Fruit fly (Drosophila melanogaster) whole organism, wandering third instar larva: ENCODE results near the gene Sap130.

Experiments
- CG32264 ChIP-seq: fragments of 200-800 bp; sonication (Bioruptor generic); optimal IDR thresholded peaks from 2 replicates; lab custom pipeline; 2016; ENCODE audit warnings: missing biosample characterization, missing genetic modification characterization
- CG9705 ChIP-seq: fragments of 200-800 bp; sonication (Bioruptor generic); optimal IDR thresholded peaks from 2 replicates; lab custom pipeline; 2018; ENCODE audit warnings: missing biosample characterization, mild to moderate bottlenecking, missing genetic modification characterization
- CrebA ChIP-seq: fragments of 200-800 bp; sonication (Bioruptor generic); optimal IDR thresholded peaks from 2 replicates; lab custom pipeline; 2016; ENCODE audit warnings: missing biosample characterization, mild to moderate bottlenecking, missing genetic modification characterization, borderline replicate concordance
- Dfd ChIP-seq: fragments of >200 bp; optimal IDR thresholded peaks from 2 replicates; lab custom pipeline; 2017; ENCODE audit warnings: missing biosample characterization, missing genetic modification characterization
- Dif ChIP-seq: fragments of 200-275, 200-300 bp; sonication (Bioruptor generic); optimal IDR thresholded peaks from 2 replicates; lab custom pipeline; 2018; ENCODE audit warnings: missing biosample characterization, missing genetic modification characterization; ENCODE audit not compliant: partially characterized antibody
- GATAd ChIP-seq: sonication (Bioruptor generic); optimal IDR thresholded peaks from 2 replicates; lab custom pipeline; 2016; ENCODE audit warnings: missing biosample characterization, missing genetic modification characterization
- HLH106 ChIP-seq: fragments of 200-800 bp; optimal IDR thresholded peaks from 3 replicates; lab custom pipeline; 2019; ENCODE audit warnings: missing biosample characterization, mild to moderate bottlenecking, missing genetic modification characterization, moderate library complexity
- Hnf4 ChIP-seq: fragments of 200-800 bp; sonication (Bioruptor generic); optimal IDR thresholded peaks from 2 replicates; lab custom pipeline; 2016; ENCODE audit warnings: missing biosample characterization, mild to moderate bottlenecking, missing genetic modification characterization
- Hr83 ChIP-seq: fragments of 200-300 bp; sonication (Bioruptor generic); optimal IDR thresholded peaks from 2 replicates; lab custom pipeline; 2016; ENCODE audit warnings: missing biosample characterization, mild to moderate bottlenecking, missing genetic modification characterization, moderate library complexity; ENCODE audit not compliant: poor library complexity, severe bottlenecking
- Jra ChIP-seq: sonication (Bioruptor generic); optimal IDR thresholded peaks from 2 replicates; lab custom pipeline; 2016; ENCODE audit warnings: missing biosample characterization, missing genetic modification characterization
- Mio ChIP-seq: sonication (Bioruptor generic); optimal IDR thresholded peaks from 2 replicates; lab custom pipeline; 2016; ENCODE audit warnings: missing biosample characterization, missing genetic modification characterization
- OdsH ChIP-seq: fragments of 200-800 bp; sonication (Bioruptor generic); optimal IDR thresholded peaks from 2 replicates; lab custom pipeline; 2016; ENCODE audit warnings: missing biosample characterization, mild to moderate bottlenecking, missing genetic modification characterization
- Rel ChIP-seq, 2 experiments: fragments of 200-800 bp; sonication (Bioruptor generic) in 1 of 2; optimal IDR thresholded peaks; 2 replicates in 1 of 2; 3 replicates in 1 of 2; lab custom pipeline; 2016 to 2019; ENCODE audit warnings: mild to moderate bottlenecking in 2 of 2, missing biosample characterization in 2 of 2, missing genetic modification characterization in 2 of 2, moderate library complexity in 1 of 2
- Sp1 ChIP-seq: fragments of 200-800 bp; sonication (Bioruptor generic); optimal IDR thresholded peaks from 3 replicates; lab custom pipeline; 2019; ENCODE audit warnings: missing biosample characterization, mild to moderate bottlenecking, missing genetic modification characterization, moderate library complexity
- Vsx2 ChIP-seq: fragments of 200-300, 225-300 bp; sonication (Bioruptor generic); optimal IDR thresholded peaks from 2 replicates; lab custom pipeline; 2018; ENCODE audit warnings: missing biosample characterization, missing genetic modification characterization; ENCODE audit not compliant: partially characterized antibody
- br ChIP-seq: fragments of 200-800 bp; sonication (Bioruptor generic); optimal IDR thresholded peaks from 2 replicates; lab custom pipeline; 2016; ENCODE audit warnings: missing biosample characterization, missing genetic modification characterization
- brk ChIP-seq: fragments of 200-800 bp; sonication (Bioruptor generic); optimal IDR thresholded peaks from 2 replicates; lab custom pipeline; 2016; ENCODE audit warnings: missing biosample characterization, mild to moderate bottlenecking, missing genetic modification characterization
- dl ChIP-seq, 2 experiments: fragments of 175-275, 200-275 bp in 1 of 2; fragments of 200-275 bp in 1 of 2; sonication (Bioruptor generic); optimal IDR thresholded peaks; lab custom pipeline; 2018; ENCODE audit warnings: mild to moderate bottlenecking in 2 of 2, missing biosample characterization in 2 of 2, missing genetic modification characterization in 2 of 2, moderate library complexity in 2 of 2; ENCODE audit not compliant: partially characterized antibody in 2 of 2, insufficient read depth in 1 of 2
- dmrt93B ChIP-seq: fragments of 200-800 bp; sonication (Bioruptor generic); optimal IDR thresholded peaks from 2 replicates; lab custom pipeline; 2018; ENCODE audit warnings: missing biosample characterization, mild to moderate bottlenecking, missing genetic modification characterization
- ey ChIP-seq: fragments of 200-800 bp; sonication (Bioruptor generic); optimal IDR thresholded peaks from 2 replicates; lab custom pipeline; 2016; ENCODE audit warnings: missing biosample characterization, missing genetic modification characterization
- foxo ChIP-seq, 2 experiments: fragments of 200-800 bp; sonication (Bioruptor generic); optimal IDR thresholded peaks; 2 replicates in 1 of 2; 3 replicates in 1 of 2; lab custom pipeline; 2016 to 2017; ENCODE audit warnings: missing biosample characterization in 2 of 2, missing genetic modification characterization in 2 of 2
- fru ChIP-seq: fragments of 200-800 bp; sonication (Bioruptor generic); optimal IDR thresholded peaks from 3 replicates; lab custom pipeline; 2016; ENCODE audit warnings: missing biosample characterization, mild to moderate bottlenecking, missing genetic modification characterization
- h ChIP-seq: fragments of 200-800 bp; sonication (Bioruptor generic); optimal IDR thresholded peaks from 3 replicates; lab custom pipeline; 2016; ENCODE audit warnings: missing biosample characterization, mild to moderate bottlenecking, missing genetic modification characterization
- jim ChIP-seq: fragments of 175-275, 200-325 bp; sonication (Bioruptor generic); optimal IDR thresholded peaks from 2 replicates; lab custom pipeline; 2016; ENCODE audit warnings: missing biosample characterization, mild to moderate bottlenecking, missing genetic modification characterization
- lola ChIP-seq: fragments of >200 bp; optimal IDR thresholded peaks from 2 replicates; lab custom pipeline; 2017; ENCODE audit warnings: missing biosample characterization, missing genetic modification characterization
- pan ChIP-seq: fragments of >200 bp; optimal IDR thresholded peaks from 2 replicates; lab custom pipeline; 2017
- psq ChIP-seq: fragments of 200-800 bp; sonication (Bioruptor generic); optimal IDR thresholded peaks from 3 replicates; lab custom pipeline; 2017; ENCODE audit warnings: missing biosample characterization, mild to moderate bottlenecking, missing genetic modification characterization, moderate library complexity
- rgr ChIP-seq: fragments of 200-800 bp; sonication (Bioruptor generic); optimal IDR thresholded peaks from 3 replicates; lab custom pipeline; 2016; ENCODE audit warnings: missing biosample characterization, mild to moderate bottlenecking, missing genetic modification characterization
- sage ChIP-seq: fragments of 200-800 bp; sonication (Bioruptor generic); optimal IDR thresholded peaks from 2 replicates; lab custom pipeline; 2016; ENCODE audit warnings: missing biosample characterization, mild to moderate bottlenecking, missing genetic modification characterization
- tai ChIP-seq: sonication (Bioruptor generic); optimal IDR thresholded peaks from 2 replicates; lab custom pipeline; 2016; ENCODE audit warnings: missing biosample characterization, missing genetic modification characterization
- usp ChIP-seq: fragments of >200 bp; optimal IDR thresholded peaks from 2 replicates; lab custom pipeline; 2017; ENCODE audit warnings: missing biosample characterization, missing genetic modification characterization
- woc ChIP-seq: sonication (Bioruptor generic); optimal IDR thresholded peaks from 2 replicates; lab custom pipeline; 2016; ENCODE audit warnings: missing biosample characterization, mild to moderate bottlenecking, missing genetic modification characterization

Gene Sap130

DNA sequence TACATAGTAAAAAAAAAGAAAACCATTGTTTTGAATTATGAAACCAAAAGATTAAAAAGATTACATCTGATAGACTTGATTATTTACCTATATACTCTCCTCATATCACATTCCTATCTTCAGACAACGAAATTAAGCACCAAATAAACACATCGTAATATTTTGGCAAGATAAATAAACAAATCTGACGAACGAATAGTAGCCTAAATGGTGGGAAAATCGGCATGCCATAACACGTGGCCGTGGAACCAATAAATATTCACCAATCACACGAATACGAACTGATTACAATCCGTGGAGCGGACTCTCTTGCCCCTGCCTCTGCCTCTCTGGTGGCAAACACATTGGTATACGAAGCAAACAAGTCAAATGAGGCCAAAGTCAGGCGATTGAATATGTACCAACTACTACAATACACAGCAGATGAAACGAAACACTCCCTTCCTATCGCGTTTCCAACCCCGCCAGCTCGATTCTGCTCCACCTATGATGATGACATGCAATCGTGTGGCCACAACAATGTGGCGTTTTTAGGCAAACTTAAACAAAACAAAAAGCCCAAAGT, 9.5 kb upstream of the Sap130 start:
- no peak for TF ChIP-seq h

- no peak for TF ChIP-seq dl (GFP tag; optimal IDR thresholded peaks at IDR 0.05; lab: Kevin White, UChicago; ENCODE audit: insufficient read depth in 1 of 2, partially characterized antibody in 2 of 2)
- peak; percentile 8 for TF ChIP-seq br (GFP tag; lab: Kevin White, UChicago)
- no peak for TF ChIP-seq Hr83 (GFP tag; lab: Kevin White, UChicago)
- TF ChIP-seq h = peak; percentile 16
- TF ChIP-seq Mio (GFP tag; lab: Kevin White, UChicago) = no peak
- no peak for TF ChIP-seq CG9705 (GFP tag; lab: Kevin White, UChicago)
- TF ChIP-seq Dif (GFP tag; lab: Kevin White, UChicago) = no peak
- peak; percentile 54 for TF ChIP-seq fru (GFP tag; lab: Kevin White, UChicago)
- TF ChIP-seq psq (GFP tag; lab: Kevin White, UChicago) = peak; percentile 20
- TF ChIP-seq Sp1 = peak; percentile 3
- TF ChIP-seq CrebA (GFP tag; lab: Kevin White, UChicago) = no peak
Measured at dm6 chr3L:12798795-12799311, 6.8 kb upstream of the Sap130 start.

DNA sequence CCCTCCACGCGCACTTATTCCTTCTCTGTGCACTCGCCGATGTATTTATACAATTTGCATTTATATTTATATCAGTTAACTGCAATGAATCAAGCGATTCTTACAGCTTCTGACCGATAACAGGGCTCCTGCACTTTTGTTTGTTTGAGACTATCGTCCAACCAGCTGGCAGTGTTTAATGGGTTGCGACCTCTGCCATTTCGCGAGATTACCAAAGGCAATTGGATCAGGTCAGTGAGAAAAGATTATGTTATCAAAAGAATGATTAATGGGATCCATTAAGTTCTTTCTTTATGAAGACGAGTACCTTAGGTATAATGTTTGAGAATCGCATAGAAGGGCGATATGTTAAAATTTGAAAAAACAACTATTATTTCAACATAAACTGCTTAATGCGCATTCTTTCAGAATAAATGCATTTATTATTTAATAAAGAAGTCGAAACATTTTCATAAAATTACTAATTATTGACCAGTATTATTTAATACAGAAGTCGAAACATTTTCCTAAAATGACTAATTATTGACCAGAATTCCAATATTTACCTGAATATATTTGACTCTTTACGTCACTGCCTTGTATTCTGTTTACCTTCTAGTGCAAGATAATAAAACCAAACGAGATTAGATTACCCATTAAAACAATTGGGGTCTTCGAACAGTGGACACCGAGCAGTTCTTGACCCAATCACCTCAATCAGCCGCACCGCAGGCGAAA, 6.1 kb upstream of the Sap130 start:
- TF ChIP-seq sage (GFP tag; lab: Kevin White, UChicago) (no peak), dl (GFP tag; optimal IDR thresholded peaks at IDR 0.05; lab: Kevin White, UChicago; ENCODE audit: insufficient read depth in 1 of 2, partially characterized antibody in 2 of 2) (no peak), Dfd (GFP tag; lab: Kevin White, UChicago) (no peak), Rel (GFP tag; optimal IDR thresholded peaks at IDR 0.05; lab: Kevin White, UChicago) (no peak), Rel (tag; optimal IDR thresholded peaks at IDR 0.05; lab: Kevin White, UChicago) (no peak), CrebA (GFP tag; lab: Kevin White, UChicago) (no peak), tai (GFP tag; lab: Kevin White, UChicago) (no peak), woc (GFP tag; lab: Kevin White, UChicago) (no peak), CG9705 (GFP tag; lab: Kevin White, UChicago) (no peak), lola (GFP tag; lab: Kevin White, UChicago) (no peak), CG32264 (GFP tag; lab: Kevin White, UChicago) (no peak), brk (GFP tag; lab: Kevin White, UChicago) (no peak), jim (GFP tag; lab: Kevin White, UChicago) (no peak), dmrt93B (GFP tag; lab: Kevin White, UChicago) (no peak), usp (GFP tag; lab: Kevin White, UChicago) (no peak)

dm6 chr3L:12800167-12800566, 5.5 kb upstream of the Sap130 start:
- TF ChIP-seq Vsx2 (GFP tag; lab: Kevin White, UChicago) = peak; percentile 60
- TF ChIP-seq Hnf4 (GFP tag; lab: Kevin White, UChicago) = no peak
- TF ChIP-seq pan (lab: Kevin White, UChicago) = no peak
- TF ChIP-seq, all 38 proteins: peak for 1

- no peak for TF ChIP-seq GATAd (GFP tag; lab: Kevin White, UChicago)
- no peak for TF ChIP-seq Rel (GFP tag; optimal IDR thresholded peaks at IDR 0.05; lab: Kevin White, UChicago)
- peak; percentile 37 for TF ChIP-seq Rel (tag; optimal IDR thresholded peaks at IDR 0.05; lab: Kevin White, UChicago)
- TF ChIP-seq Sp1 = peak; percentile 2
- no peak for TF ChIP-seq lola (GFP tag; lab: Kevin White, UChicago)
- TF ChIP-seq usp (GFP tag; lab: Kevin White, UChicago) = no peak
- TF ChIP-seq sage (GFP tag; lab: Kevin White, UChicago) = no peak
- peak; percentile 23 for TF ChIP-seq Hr83 (GFP tag; lab: Kevin White, UChicago)
- TF ChIP-seq Hnf4 (GFP tag; lab: Kevin White, UChicago) = no peak
- TF ChIP-seq ey = no peak
- TF ChIP-seq woc (GFP tag; lab: Kevin White, UChicago) = peak; percentile 20
- TF ChIP-seq jim (GFP tag; lab: Kevin White, UChicago) = no peak
- TF ChIP-seq pan (lab: Kevin White, UChicago) = no peak
- peak; percentile 39 for TF ChIP-seq rgr (GFP tag; lab: Kevin White, UChicago)
- TF ChIP-seq Jra (GFP tag; lab: Kevin White, UChicago) = no peak
- peak; percentile 5 for TF ChIP-seq fru (GFP tag; lab: Kevin White, UChicago)
- no peak for TF ChIP-seq tai (GFP tag; lab: Kevin White, UChicago)
- no peak for TF ChIP-seq Dif (GFP tag; lab: Kevin White, UChicago)
- no peak for TF ChIP-seq foxo (GFP tag; optimal IDR thresholded peaks at IDR 0.05; lab: Kevin White, UChicago)
- no peak for TF ChIP-seq HLH106 (tag; lab: Kevin White, UChicago)
- TF ChIP-seq OdsH = peak; percentile 11
- TF ChIP-seq CrebA (GFP tag; lab: Kevin White, UChicago) = no peak
- peak; percentile 26 for TF ChIP-seq h
Measured at dm6 chr3L:12802443-12802865, 3.2 kb upstream of the Sap130 start.
